Fruit fly (Drosophila melanogaster) whole organism, embryonic: ENCODE measurements around the gene CG12078.

Experiments used
- Bgb ChIP-seq: fragments of 200-800 bp; sonication (Bioruptor generic); IDR thresholded peaks from 2 replicates; pipeline ENCODE4 v1.3.6; 2022; ENCODE audit warnings: missing biosample characterization, missing genetic modification characterization; ENCODE audit not compliant: partially characterized antibody
- Blimp-1 ChIP-seq: fragments of 200-800 bp; sonication (Bioruptor generic); optimal IDR thresholded peaks from 3 replicates; lab custom pipeline; 2018; ENCODE audit warnings: missing biosample characterization, missing genetic modification characterization, mild to moderate bottlenecking, moderate library complexity, missing genetic modification reagents
- C15 ChIP-seq: fragments of 200-800 bp; sonication (Bioruptor generic); IDR thresholded peaks from 3 replicates; pipeline ENCODE4 v1.3.6; 2022; ENCODE audit warnings: missing biosample characterization, missing genetic modification characterization
- CG10274 ChIP-seq: fragments of 200-800 bp; sonication (Bioruptor generic); optimal IDR thresholded peaks from 3 replicates; lab custom pipeline; 2017; ENCODE audit warnings: missing biosample characterization, mild to moderate bottlenecking, missing genetic modification characterization
- CG10543 ChIP-seq: fragments of 200-800 bp; sonication (Bioruptor generic); optimal IDR thresholded peaks from 3 replicates; lab custom pipeline; 2017; ENCODE audit warnings: missing biosample characterization, mild to moderate bottlenecking, missing genetic modification characterization, moderate library complexity
- CG10565 ChIP-seq: fragments of 200-800 bp; sonication (Bioruptor generic); optimal IDR thresholded peaks from 3 replicates; lab custom pipeline; 2016; ENCODE audit warnings: missing biosample characterization, mild to moderate bottlenecking, missing genetic modification characterization
- CG10959 ChIP-seq: fragments of 200-800 bp; sonication (Bioruptor generic); IDR thresholded peaks from 2 replicates; pipeline ENCODE4 v1.3.6; 2022; ENCODE audit warnings: missing biosample characterization, missing genetic modification characterization
- CG10979 ChIP-seq: fragments of 200-800 bp; sonication (Bioruptor generic); optimal IDR thresholded peaks from 2 replicates; lab custom pipeline; 2018; ENCODE audit warnings: missing biosample characterization, mild to moderate bottlenecking, missing genetic modification characterization, moderate library complexity
- CG15514 ChIP-seq: fragments of 200-800 bp; sonication (Bioruptor generic); optimal IDR thresholded peaks from 3 replicates; lab custom pipeline; 2017; ENCODE audit warnings: missing biosample characterization, missing genetic modification characterization, mild to moderate bottlenecking, moderate library complexity, missing genetic modification reagents
- CG1792 ChIP-seq: fragments of 200-800 bp; sonication (Bioruptor generic); optimal IDR thresholded peaks from 2 replicates; lab custom pipeline; 2016; ENCODE audit warnings: missing biosample characterization, missing genetic modification characterization
- CG2712 ChIP-seq: fragments of 200-800 bp; optimal IDR thresholded peaks from 3 replicates; lab custom pipeline; 2019; ENCODE audit warnings: missing biosample characterization, mild to moderate bottlenecking, missing genetic modification characterization, moderate library complexity
- CG30403 ChIP-seq: fragments of 200-800 bp; sonication (Bioruptor generic); optimal IDR thresholded peaks from 3 replicates; lab custom pipeline; 2016; ENCODE audit warnings: missing biosample characterization, missing genetic modification characterization
- CG31365 ChIP-seq: fragments of 200-800 bp; sonication (Bioruptor generic); optimal IDR thresholded peaks from 2 replicates; lab custom pipeline; 2018; ENCODE audit warnings: missing biosample characterization, mild to moderate bottlenecking, missing genetic modification characterization
- CG32772 ChIP-seq: fragments of 200-800 bp; sonication (Bioruptor generic); IDR thresholded peaks from 2 replicates; pipeline ENCODE4 v1.3.6; 2022; ENCODE audit warnings: missing biosample characterization, missing genetic modification characterization
- CG8359 ChIP-seq: fragments of 200-800 bp; sonication (Bioruptor generic); optimal IDR thresholded peaks from 2 replicates; lab custom pipeline; 2017; ENCODE audit warnings: missing biosample characterization, mild to moderate bottlenecking, missing genetic modification characterization, borderline replicate concordance
- CG9932 ChIP-seq: fragments of 200-800 bp; sonication (Bioruptor generic); IDR thresholded peaks from 2 replicates; pipeline ENCODE4 v1.3.6; 2022; ENCODE audit warnings: missing biosample characterization, missing genetic modification characterization
- CTCF ChIP-seq: fragments of 200-800 bp; sonication (Bioruptor generic); optimal IDR thresholded peaks from 2 replicates; lab custom pipeline; 2017; ENCODE audit warnings: missing biosample characterization, mild to moderate bottlenecking, missing genetic modification characterization, moderate library complexity
- Dek ChIP-seq: fragments of 200-800 bp; sonication (Bioruptor generic); optimal IDR thresholded peaks from 3 replicates; lab custom pipeline; 2019; ENCODE audit warnings: missing biosample characterization, mild to moderate bottlenecking, missing genetic modification characterization, moderate library complexity
- Dip2 ChIP-seq: fragments of 200-800 bp; sonication (Bioruptor generic); IDR thresholded peaks from 2 replicates; pipeline ENCODE4 v1.3.6; 2022; ENCODE audit warnings: missing biosample characterization, missing genetic modification characterization
- Dp ChIP-seq: fragments of 200-800 bp; sonication (Bioruptor generic); optimal IDR thresholded peaks from 2 replicates; lab custom pipeline; 2018; ENCODE audit warnings: missing biosample characterization, mild to moderate bottlenecking, missing genetic modification characterization, moderate library complexity
- Dref ChIP-seq: fragments of 200-800 bp; sonication (Bioruptor generic); IDR thresholded peaks from 2 replicates; pipeline ENCODE4 v1.3.6; 2022; ENCODE audit warnings: missing biosample characterization, missing genetic modification characterization
- E2f2 ChIP-seq: fragments of 200-800 bp; sonication (Bioruptor generic); IDR thresholded peaks from 2 replicates; pipeline ENCODE4 v1.3.6; 2022; ENCODE audit warnings: missing biosample characterization, missing genetic modification characterization
- HLHmδ ChIP-seq: fragments of 200-800 bp; sonication (Bioruptor generic); optimal IDR thresholded peaks from 2 replicates; lab custom pipeline; 2018; ENCODE audit warnings: missing biosample characterization, mild to moderate bottlenecking, missing genetic modification characterization, moderate library complexity
- Hmr ChIP-seq: fragments of 200-800 bp; sonication (Bioruptor generic); optimal IDR thresholded peaks from 3 replicates; lab custom pipeline; 2017; ENCODE audit warnings: mild to moderate bottlenecking, missing biosample characterization, missing genetic modification reagents, missing genetic modification characterization
- Hr51 ChIP-seq, 2 experiments: fragments of 200-800 bp; sonication (Bioruptor generic); optimal IDR thresholded peaks; 2 replicates in 1 of 2; 3 replicates in 1 of 2; lab custom pipeline; 2016 to 2018; ENCODE audit warnings: missing biosample characterization in 2 of 2, missing genetic modification characterization in 2 of 2, mild to moderate bottlenecking in 1 of 2, moderate library complexity in 1 of 2
- Kr ChIP-seq: fragments of 200-800 bp; sonication (Bioruptor generic); optimal IDR thresholded peaks from 2 replicates; lab custom pipeline; 2017; ENCODE audit warnings: missing biosample characterization, mild to moderate bottlenecking, missing genetic modification characterization
- Myb ChIP-seq: fragments of 200-800 bp; sonication (Bioruptor generic); optimal IDR thresholded peaks from 2 replicates; lab custom pipeline; 2016; ENCODE audit warnings: missing biosample characterization, missing genetic modification characterization
- Sox102F ChIP-seq: fragments of 200-800 bp; sonication (Bioruptor generic); optimal IDR thresholded peaks from 2 replicates; lab custom pipeline; 2018; ENCODE audit warnings: missing biosample characterization, mild to moderate bottlenecking, missing genetic modification characterization, moderate library complexity
- ase ChIP-seq: fragments of 200-800 bp; sonication (Bioruptor generic); IDR thresholded peaks from 3 replicates; pipeline ENCODE4 v1.3.6; 2022; ENCODE audit warnings: missing biosample characterization, missing genetic modification characterization
- bsh ChIP-seq, 2 experiments: fragments of 200-800 bp; sonication (Bioruptor generic); optimal IDR thresholded peaks; 2 replicates each; lab custom pipeline; 2017 to 2018; ENCODE audit warnings: mild to moderate bottlenecking in 2 of 2, missing biosample characterization in 2 of 2, missing genetic modification characterization in 2 of 2, moderate library complexity in 1 of 2
- corto ChIP-seq: fragments of 200-800 bp; sonication (Bioruptor generic); optimal IDR thresholded peaks from 2 replicates; lab custom pipeline; 2016; ENCODE audit warnings: missing biosample characterization, mild to moderate bottlenecking, missing genetic modification characterization, moderate library complexity
- cwo ChIP-seq: fragments of 200-800 bp; sonication (Bioruptor generic); optimal IDR thresholded peaks from 3 replicates; lab custom pipeline; 2017; ENCODE audit warnings: missing biosample characterization, missing genetic modification characterization, mild to moderate bottlenecking, moderate library complexity, missing genetic modification reagents
- dmrt99B ChIP-seq: fragments of 200-800 bp; sonication (Bioruptor generic); optimal IDR thresholded peaks from 2 replicates; lab custom pipeline; 2018; ENCODE audit warnings: missing biosample characterization, mild to moderate bottlenecking, missing genetic modification characterization, moderate library complexity
- exex ChIP-seq: fragments of 200-800 bp; sonication (Bioruptor generic); optimal IDR thresholded peaks from 4 replicates; lab custom pipeline; 2018; ENCODE audit warnings: missing biosample characterization, mild to moderate bottlenecking, missing genetic modification characterization, moderate library complexity
- gem ChIP-seq: fragments of 200-800 bp; sonication (Bioruptor generic); optimal IDR thresholded peaks from 2 replicates; lab custom pipeline; 2019; ENCODE audit warnings: missing biosample characterization, mild to moderate bottlenecking, missing genetic modification characterization, moderate library complexity
- lbe ChIP-seq: fragments of 200-800 bp; sonication (Bioruptor generic); optimal IDR thresholded peaks from 2 replicates; lab custom pipeline; 2016; ENCODE audit warnings: missing biosample characterization, mild to moderate bottlenecking, missing genetic modification characterization
- pan ChIP-seq, 4 experiments: fragments of >200 bp in 3 of 4; fragments of 200-800 bp in 1 of 4; sonication (Bioruptor generic) in 1 of 4; optimal IDR thresholded peaks in 3 of 4; IDR thresholded peaks in 1 of 4; 2 replicates each; pipeline versions ENCODE4 v1.3.6 to Lab custom; 2017 to 2022; ENCODE audit warnings: missing biosample characterization in 2 of 4, missing genetic modification characterization in 2 of 4, mixed read lengths in 1 of 4
- seq ChIP-seq: fragments of 200-800 bp; sonication (Bioruptor generic); IDR thresholded peaks from 2 replicates; pipeline ENCODE4 v1.3.6; 2022; ENCODE audit warnings: missing biosample characterization, missing genetic modification characterization
- sim ChIP-seq: fragments of 200-800 bp; sonication (Bioruptor generic); IDR thresholded peaks from 2 replicates; pipeline ENCODE4 v1.3.6; 2022; ENCODE audit warnings: missing biosample characterization, missing genetic modification characterization
- slbo ChIP-seq: fragments of 200-800 bp; sonication (Bioruptor generic); IDR thresholded peaks from 2 replicates; pipeline ENCODE4 v1.3.6; 2022; ENCODE audit warnings: missing biosample characterization, missing genetic modification characterization
- twi ChIP-seq: fragments of 200-800 bp; optimal IDR thresholded peaks from 2 replicates; lab custom pipeline; 2019; ENCODE audit warnings: missing biosample characterization, mild to moderate bottlenecking, missing genetic modification characterization, moderate library complexity
- vnd ChIP-seq: fragments of 200-800 bp; sonication (Bioruptor generic); IDR thresholded peaks from 3 replicates; pipeline ENCODE4 v1.3.6; 2022; ENCODE audit warnings: missing biosample characterization, missing genetic modification characterization; ENCODE audit not compliant: partially characterized antibody

CG12078 gene

DNA sequence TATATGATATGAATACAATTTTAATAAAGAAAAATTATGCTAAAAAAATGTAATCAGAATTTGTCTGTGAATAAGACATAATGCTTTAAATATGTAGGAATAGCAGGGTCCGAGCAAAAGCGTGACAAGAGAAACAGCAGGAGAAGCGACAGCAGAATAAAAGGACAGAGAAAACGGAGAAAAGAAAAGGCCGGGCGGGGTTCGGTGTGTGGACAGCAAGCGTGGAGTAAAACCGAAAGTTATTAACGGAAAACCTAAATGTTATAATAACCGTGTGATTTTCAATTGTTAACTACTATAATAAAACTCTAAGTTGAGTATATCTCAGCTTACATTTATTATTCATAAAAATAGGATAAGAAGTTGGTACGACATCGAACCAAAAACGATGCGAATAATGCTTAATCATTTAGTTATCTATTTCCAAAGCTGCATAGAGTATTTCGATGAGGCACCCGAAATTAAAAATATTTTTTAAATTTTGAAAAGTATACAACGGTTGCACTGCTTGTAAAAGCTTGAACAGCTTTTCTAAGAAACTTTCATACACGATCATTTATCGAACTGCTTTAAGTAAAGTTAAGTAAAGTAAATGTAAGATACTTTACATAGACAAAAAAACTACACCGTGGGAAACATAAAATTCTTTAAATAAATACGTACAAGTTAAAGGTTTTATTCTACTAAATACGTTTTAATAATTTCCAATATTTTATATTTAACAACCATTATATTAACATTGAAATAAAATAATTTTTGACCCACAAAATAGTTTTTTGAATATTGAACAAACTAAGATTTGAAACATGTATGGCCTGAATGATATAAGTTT lies 7.8 kb upstream of the CG12078 start (continued):
- TF ChIP-seq dmrt99B (tag; lab: Kevin White, UChicago) (peak; percentile 0), CG30403 (GFP tag; lab: Kevin White, UChicago) (peak; percentile 1), CG10543 (no peak), Dref (peak; percentile 49), bsh (GFP tag; optimal IDR thresholded peaks at IDR 0.05; lab: Kevin White, UChicago) (peak in 1 of 2 experiments; percentile 2), E2f2 (GFP tag; lab: Robert Waterston, UW) (peak; percentile 41; the same call in 1 of the 2 replicates), Hr51 (GFP tag; optimal IDR thresholded peaks at IDR 0.05; lab: Kevin White, UChicago) (peak in 1 of 2 experiments; percentile 8), CG31365 (tag; lab: Kevin White, UChicago) (peak; percentile 86), Blimp-1 (GFP tag; lab: Kevin White, UChicago) (peak; percentile 19), CTCF (GFP tag; lab: Kevin White, UChicago) (peak; percentile 66), ase (GFP tag; lab: Robert Waterston, UW) (no peak), CG15514 (GFP tag; lab: Kevin White, UChicago) (peak; percentile 23), Sox102F (GFP tag; lab: Kevin White, UChicago) (peak; percentile 2), Myb (GFP tag; lab: Kevin White, UChicago) (peak; percentile 94), gem (tag; lab: Kevin White, UChicago) (peak; percentile 44), CG2712 (peak; percentile 22), Dp (GFP tag; lab: Kevin White, UChicago) (peak; percentile 27), Hmr (GFP tag; lab: Kevin White, UChicago) (peak; percentile 15), pan (optimal IDR thresholded peaks at IDR 0.05; lab: Kevin White, UChicago) (no peak), pan (GFP tag; optimal IDR thresholded peaks at IDR 0.05 in 1 of 2, IDR thresholded peaks at IDR 0.05 in 1 of 2) (peak in 1 of 2 experiments; percentile 21), lbe (GFP tag; lab: Kevin White, UChicago) (peak; percentile 60), corto (peak; percentile 64), sim (GFP tag; lab: Robert Waterston, UW) (no peak)

DNA sequence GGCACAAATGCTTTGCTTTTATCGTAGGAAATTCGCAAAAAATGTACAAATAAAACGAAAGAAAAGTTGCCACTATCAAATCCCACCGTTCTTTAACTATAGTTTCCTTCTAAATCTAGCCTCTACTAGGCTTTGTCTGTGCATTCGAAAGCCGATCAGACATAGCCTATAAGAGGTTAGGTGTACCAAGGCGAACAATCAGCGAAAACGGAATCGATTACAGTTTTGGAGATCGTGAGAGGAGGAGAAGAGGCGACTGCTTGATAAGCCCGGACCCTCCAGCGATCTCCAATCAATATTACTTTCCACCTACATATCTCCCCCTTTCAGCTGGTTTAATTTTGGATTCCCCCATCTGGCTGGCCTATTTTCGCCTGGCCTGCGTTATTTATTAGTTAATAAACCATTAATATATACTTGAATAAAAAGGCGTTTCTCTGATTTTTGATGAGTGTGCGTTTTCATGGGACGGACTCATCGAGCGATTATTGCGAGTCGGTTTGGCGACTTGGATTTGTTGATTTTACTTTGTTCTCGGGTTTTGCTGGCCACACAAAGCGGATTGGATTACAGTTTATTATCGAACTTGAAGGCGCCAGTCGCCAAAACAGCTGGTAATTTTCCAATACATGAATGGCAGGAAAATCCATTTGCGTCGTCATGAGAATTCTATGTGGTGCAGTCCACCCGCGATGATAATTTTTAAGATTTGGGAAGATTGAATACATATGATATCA lies 7.0 kb upstream of the CG12078 start:
- TF ChIP-seq corto (peak; percentile 37), exex (tag; lab: Kevin White, UChicago) (peak; percentile 7), CG1792 (GFP tag; lab: Kevin White, UChicago) (no peak)

DNA sequence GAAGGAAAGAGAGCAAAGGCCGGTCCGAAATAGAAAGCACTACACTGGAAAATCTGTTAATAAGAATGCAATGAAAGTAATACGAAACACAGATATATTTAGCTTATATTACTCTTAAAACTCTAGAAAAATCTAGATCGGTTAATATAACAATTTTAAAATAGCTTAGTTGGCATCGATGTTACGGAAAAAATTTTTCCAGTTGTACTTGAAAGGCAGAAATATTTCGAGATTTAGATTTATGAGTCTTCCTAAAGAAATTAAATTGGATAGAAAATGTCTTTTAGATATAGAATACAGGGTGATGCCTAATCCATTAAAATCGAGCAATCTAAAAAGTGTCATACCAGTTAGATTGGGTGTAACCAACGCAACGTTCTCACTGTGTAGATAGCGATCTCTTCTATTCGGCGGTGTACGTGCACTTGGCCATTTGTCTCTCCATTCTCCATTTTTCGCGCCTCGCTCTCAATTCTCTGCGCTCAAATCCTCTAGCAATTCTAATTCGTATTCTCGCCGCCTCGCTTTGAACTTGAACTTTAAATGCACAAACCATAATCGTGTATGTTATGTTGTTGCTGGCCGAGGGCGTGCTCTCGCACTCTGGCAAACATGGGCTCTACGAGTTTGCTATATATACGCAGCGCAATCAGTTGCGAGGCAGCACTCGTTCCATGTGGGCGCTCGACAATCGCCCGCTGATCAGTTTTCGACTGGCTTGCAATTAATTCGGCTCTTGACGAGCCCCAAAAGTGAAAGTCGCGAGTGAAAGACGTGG lies 6.1 kb upstream of the CG12078 start:
- TF ChIP-seq CG32772 (peak; percentile 72), Kr (GFP tag; lab: Kevin White, UChicago) (peak; percentile 15), twi (tag; lab: Kevin White, UChicago) (peak; percentile 93), CG10979 (tag; lab: Kevin White, UChicago) (peak; percentile 97), seq (peak; percentile 82), CG8359 (peak; percentile 86), vnd (GFP tag; lab: Robert Waterston, UW) (no peak), CG10959 (peak; percentile 66), C15 (GFP tag; lab: Robert Waterston, UW) (peak; percentile 61; the same call in 1 of the 3 replicates), Bgb (GFP tag; lab: Robert Waterston, UW) (peak; percentile 45; the same call in 1 of the 2 replicates), Dek (tag; lab: Kevin White, UChicago) (peak; percentile 89), HLHmδ (GFP tag; lab: Kevin White, UChicago) (no peak), cwo (peak; percentile 90), CG10274 (GFP tag; lab: Kevin White, UChicago) (peak; percentile 84), Dip2 (GFP tag; lab: Robert Waterston, UW) (no peak), slbo (GFP tag; lab: Robert Waterston, UW) (peak; percentile 90), CG9932 (GFP tag; lab: Robert Waterston, UW) (peak; percentile 87), CG10565 (GFP tag; lab: Kevin White, UChicago) (peak; percentile 80)
